Fruit fly (Drosophila melanogaster) whole organism, prepupa: ENCODE data around the gene nAChRalpha6.

Experiments
- CG32006 ChIP-seq: fragments of 200-800 bp; sonication (Bioruptor generic); optimal IDR thresholded peaks from 3 replicates; lab custom pipeline; 2017; ENCODE audit warnings: missing biosample characterization, mild to moderate bottlenecking, missing genetic modification characterization
- CG6808 ChIP-seq: fragments of 200-800 bp; sonication (Bioruptor generic); optimal IDR thresholded peaks from 3 replicates; lab custom pipeline; 2017; ENCODE audit warnings: missing biosample characterization, missing genetic modification characterization, mild to moderate bottlenecking, moderate library complexity, missing genetic modification reagents
- pdm3 ChIP-seq: fragments of 200-800 bp; sonication (Bioruptor generic); optimal IDR thresholded peaks from 3 replicates; lab custom pipeline; 2016; ENCODE audit warnings: missing biosample characterization, missing genetic modification characterization

DNA sequence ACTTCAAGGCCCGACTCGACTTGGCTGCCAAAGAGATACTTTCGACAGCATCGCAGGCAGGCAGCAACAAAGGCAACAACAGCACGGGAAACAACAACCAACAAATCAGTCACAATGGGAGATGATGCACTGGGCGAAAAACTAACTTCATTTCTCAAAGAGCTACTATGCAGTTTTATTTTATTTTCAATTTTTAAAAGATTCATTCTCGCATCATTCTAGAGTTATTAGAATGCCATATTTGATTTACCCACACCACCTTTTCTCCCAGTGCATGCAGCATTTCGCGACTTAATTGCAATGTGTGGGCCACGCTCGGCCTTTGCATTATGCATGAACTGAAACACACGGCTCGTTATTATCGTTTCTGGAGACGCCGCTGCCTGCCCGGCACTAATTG is 57.2 kb downstream of the nAChRalpha6 start:
- TF ChIP-seq CG32006 (GFP tag; lab: Kevin White, UChicago): peak; percentile 60
- peak; percentile 61 for TF ChIP-seq pdm3
- peak; percentile 61 for TF ChIP-seq CG6808
